Fruit fly (Drosophila melanogaster) whole organism, embryonic: ENCODE results near the gene CG14795.

ENCODE experiments used
- Antp ChIP-seq: fragments of 200-800 bp; sonication (Bioruptor generic); optimal IDR thresholded peaks from 3 replicates; lab custom pipeline; 2016; ENCODE audit warnings: missing biosample characterization, missing genetic modification characterization
- Atf6 ChIP-seq: fragments of 200-800 bp; sonication (Bioruptor generic); IDR thresholded peaks from 2 replicates; pipeline ENCODE4 v1.3.6; 2022; ENCODE audit warnings: missing biosample characterization, missing genetic modification characterization
- CG11696 ChIP-seq: fragments of 200-800 bp; sonication (Bioruptor generic); IDR thresholded peaks from 2 replicates; pipeline ENCODE4 v1.3.6; 2022; ENCODE audit warnings: missing biosample characterization, missing genetic modification characterization
- CG12299 ChIP-seq: fragments of 200-800 bp; sonication (Bioruptor generic); optimal IDR thresholded peaks from 2 replicates; lab custom pipeline; 2018; ENCODE audit warnings: missing biosample characterization, mild to moderate bottlenecking, missing genetic modification characterization
- CG12744 ChIP-seq: fragments of 200-800 bp; sonication (Bioruptor generic); optimal IDR thresholded peaks from 2 replicates; lab custom pipeline; 2016; ENCODE audit warnings: missing biosample characterization, missing genetic modification characterization
- CG15011 ChIP-seq: fragments of 200-800 bp; sonication (Bioruptor generic); optimal IDR thresholded peaks from 3 replicates; lab custom pipeline; 2018; ENCODE audit warnings: missing biosample characterization, mild to moderate bottlenecking, missing genetic modification characterization
- CG15479 ChIP-seq: fragments of 200-800 bp; sonication (Bioruptor generic); optimal IDR thresholded peaks from 3 replicates; lab custom pipeline; 2019; ENCODE audit warnings: missing biosample characterization, mild to moderate bottlenecking, missing genetic modification characterization, moderate library complexity
- CG15696 ChIP-seq: fragments of 200-800 bp; sonication (Bioruptor generic); optimal IDR thresholded peaks from 2 replicates; lab custom pipeline; 2019; ENCODE audit warnings: missing biosample characterization, mild to moderate bottlenecking, missing genetic modification characterization, moderate library complexity
- CG1603 ChIP-seq: fragments of 200-800 bp; sonication (Bioruptor generic); optimal IDR thresholded peaks from 2 replicates; lab custom pipeline; 2019; ENCODE audit warnings: missing biosample characterization, mild to moderate bottlenecking, missing genetic modification characterization, moderate library complexity
- CG17568 ChIP-seq: fragments of 200-800 bp; sonication (Bioruptor generic); optimal IDR thresholded peaks from 2 replicates; lab custom pipeline; 2018; ENCODE audit warnings: missing biosample characterization, mild to moderate bottlenecking, missing genetic modification characterization, moderate library complexity
- CG17612 ChIP-seq: fragments of 200-800 bp; sonication (Bioruptor generic); IDR thresholded peaks from 2 replicates; pipeline ENCODE4 v1.3.6; 2022; ENCODE audit warnings: missing biosample characterization, missing genetic modification characterization
- CG17912 ChIP-seq: fragments of 200-800 bp; sonication (Bioruptor generic); optimal IDR thresholded peaks from 2 replicates; lab custom pipeline; 2018; ENCODE audit warnings: missing biosample characterization, mild to moderate bottlenecking, missing genetic modification characterization
- CG1832 ChIP-seq: fragments of 200-800 bp; sonication (Bioruptor generic); optimal IDR thresholded peaks from 2 replicates; lab custom pipeline; 2017; ENCODE audit warnings: missing biosample characterization, mild to moderate bottlenecking, missing genetic modification characterization, inconsistent platforms
- CG18619 ChIP-seq: fragments of 200-800 bp; sonication (Bioruptor generic); optimal IDR thresholded peaks from 3 replicates; lab custom pipeline; 2017; ENCODE audit warnings: missing biosample characterization, mild to moderate bottlenecking, missing genetic modification characterization
- CG2202 ChIP-seq: fragments of 200-800 bp; sonication (Bioruptor generic); optimal IDR thresholded peaks from 2 replicates; lab custom pipeline; 2018; ENCODE audit warnings: missing biosample characterization, mild to moderate bottlenecking, missing genetic modification characterization
- CG2712 ChIP-seq: fragments of 200-800 bp; optimal IDR thresholded peaks from 3 replicates; lab custom pipeline; 2019; ENCODE audit warnings: missing biosample characterization, mild to moderate bottlenecking, missing genetic modification characterization, moderate library complexity
- CG4730 ChIP-seq: fragments of 200-800 bp; sonication (Bioruptor generic); IDR thresholded peaks from 2 replicates; pipeline ENCODE4 v1.3.6; 2022; ENCODE audit warnings: missing biosample characterization, missing genetic modification characterization
- CG6791 ChIP-seq: fragments of 200-800 bp; sonication (Bioruptor generic); IDR thresholded peaks from 3 replicates; pipeline ENCODE4 v1.3.6; 2022; ENCODE audit warnings: missing biosample characterization, missing genetic modification characterization; ENCODE audit not compliant: partially characterized antibody
- CG8388 ChIP-seq: fragments of 200-800 bp; sonication (Bioruptor generic); optimal IDR thresholded peaks from 2 replicates; lab custom pipeline; 2019; ENCODE audit warnings: missing biosample characterization, mild to moderate bottlenecking, missing genetic modification characterization, moderate library complexity
- CG8478 ChIP-seq: fragments of >200 bp; optimal IDR thresholded peaks from 2 replicates; lab custom pipeline; 2018
- CG8765 ChIP-seq: fragments of 200-800 bp; sonication (Bioruptor generic); IDR thresholded peaks from 2 replicates; pipeline ENCODE4 v1.3.6; 2022; ENCODE audit warnings: missing biosample characterization, missing genetic modification characterization
- CG9437 ChIP-seq: fragments of 200-800 bp; sonication (Bioruptor generic); optimal IDR thresholded peaks from 2 replicates; lab custom pipeline; 2018; ENCODE audit warnings: missing biosample characterization, mild to moderate bottlenecking, missing genetic modification characterization
- CG9609 ChIP-seq: fragments of 200-800 bp; sonication (Bioruptor generic); optimal IDR thresholded peaks from 3 replicates; lab custom pipeline; 2016; ENCODE audit warnings: missing biosample characterization, missing genetic modification characterization
- Dip2 ChIP-seq: fragments of 200-800 bp; sonication (Bioruptor generic); IDR thresholded peaks from 2 replicates; pipeline ENCODE4 v1.3.6; 2022; ENCODE audit warnings: missing biosample characterization, missing genetic modification characterization
- Dp ChIP-seq: fragments of 200-800 bp; sonication (Bioruptor generic); optimal IDR thresholded peaks from 2 replicates; lab custom pipeline; 2018; ENCODE audit warnings: missing biosample characterization, mild to moderate bottlenecking, missing genetic modification characterization, moderate library complexity
- Hr51 ChIP-seq, 2 experiments: fragments of 200-800 bp; sonication (Bioruptor generic); optimal IDR thresholded peaks; 2 replicates in 1 of 2; 3 replicates in 1 of 2; lab custom pipeline; 2016 to 2018; ENCODE audit warnings: missing biosample characterization in 2 of 2, missing genetic modification characterization in 2 of 2, mild to moderate bottlenecking in 1 of 2, moderate library complexity in 1 of 2
- Nf-YA ChIP-seq: fragments of 200-800 bp; sonication (Bioruptor generic); IDR thresholded peaks from 2 replicates; pipeline ENCODE4 v1.3.6; 2022; ENCODE audit warnings: missing biosample characterization, missing genetic modification characterization
- NfI ChIP-seq: fragments of 200-800 bp; sonication (Bioruptor generic); optimal IDR thresholded peaks from 3 replicates; lab custom pipeline; 2018; ENCODE audit warnings: missing biosample characterization, mild to moderate bottlenecking, missing genetic modification characterization, moderate library complexity
- Opbp ChIP-seq: fragments of 200-800 bp; sonication (Bioruptor generic); IDR thresholded peaks from 3 replicates; pipeline ENCODE4 v1.3.6; 2022; ENCODE audit warnings: missing biosample characterization, missing genetic modification characterization; ENCODE audit not compliant: partially characterized antibody
- Sin3A ChIP-seq: fragments of >200 bp; optimal IDR thresholded peaks from 2 replicates; lab custom pipeline; 2018
- ab ChIP-seq: fragments of 200-800 bp; sonication (Bioruptor generic); optimal IDR thresholded peaks from 2 replicates; lab custom pipeline; 2016; ENCODE audit warnings: missing biosample characterization, missing genetic modification characterization
- amos ChIP-seq: fragments of 200-800 bp; sonication (Bioruptor generic); IDR thresholded peaks from 2 replicates; pipeline ENCODE4 v1.3.6; 2022; ENCODE audit warnings: missing biosample characterization, missing genetic modification characterization; ENCODE audit not compliant: partially characterized antibody
- bcd ChIP-seq: fragments of 200-800 bp; sonication (Bioruptor generic); optimal IDR thresholded peaks from 2 replicates; lab custom pipeline; 2017; ENCODE audit warnings: missing biosample characterization, mild to moderate bottlenecking, missing genetic modification characterization
- bowl ChIP-seq: fragments of 200-800 bp; sonication (Bioruptor generic); IDR thresholded peaks from 2 replicates; pipeline ENCODE4 v1.3.6; 2022; ENCODE audit warnings: missing biosample characterization, missing genetic modification characterization
- caup ChIP-seq: fragments of 200-800 bp; sonication (Bioruptor generic); optimal IDR thresholded peaks from 3 replicates; lab custom pipeline; 2017; ENCODE audit warnings: missing biosample characterization, mild to moderate bottlenecking, missing genetic modification characterization, moderate library complexity; ENCODE audit not compliant: severe bottlenecking
- crol ChIP-seq: fragments of 200-800 bp; sonication (Bioruptor generic); IDR thresholded peaks from 2 replicates; pipeline ENCODE4 v1.3.6; 2022; ENCODE audit warnings: missing biosample characterization, missing genetic modification characterization
- dati ChIP-seq: fragments of 200-800 bp; sonication (Bioruptor generic); IDR thresholded peaks from 2 replicates; pipeline ENCODE4 v1.3.6; 2022; ENCODE audit warnings: missing biosample characterization, missing genetic modification characterization
- en ChIP-seq: fragments of 200-800 bp; sonication (Bioruptor generic); optimal IDR thresholded peaks from 2 replicates; lab custom pipeline; 2016; ENCODE audit warnings: missing biosample characterization, missing genetic modification characterization
- esg ChIP-seq: fragments of 200-800 bp; sonication (Bioruptor generic); conservative IDR thresholded peaks from 2 replicates; pipeline ENCODE4 v1.3.6; 2022; ENCODE audit warnings: missing biosample characterization, missing genetic modification characterization
- gsb ChIP-seq: fragments of 200-800 bp; sonication (Bioruptor generic); IDR thresholded peaks from 2 replicates; pipeline ENCODE4 v1.3.6; 2022; ENCODE audit warnings: missing biosample characterization, missing genetic modification characterization
- h ChIP-seq: fragments of >200 bp; optimal IDR thresholded peaks from 2 replicates; lab custom pipeline; 2017
- hkb ChIP-seq, 2 experiments: fragments of 200-800 bp in 1 of 2; fragments of >200 bp in 1 of 2; sonication (Bioruptor generic) in 1 of 2; IDR thresholded peaks in 1 of 2; optimal IDR thresholded peaks in 1 of 2; 2 replicates each; pipeline versions ENCODE4 v1.3.6 to Lab custom; 2017 to 2022; ENCODE audit warnings: missing biosample characterization in 1 of 2, missing genetic modification characterization in 1 of 2
- klu ChIP-seq: fragments of 200-800 bp; sonication (Bioruptor generic); IDR thresholded peaks from 2 replicates; pipeline ENCODE4 v1.3.6; 2022; ENCODE audit warnings: missing biosample characterization, missing genetic modification characterization
- mirr ChIP-seq: fragments of 200-800 bp; sonication (Bioruptor generic); optimal IDR thresholded peaks from 3 replicates; lab custom pipeline; 2018; ENCODE audit warnings: missing biosample characterization, mild to moderate bottlenecking, missing genetic modification characterization
- phol ChIP-seq: fragments of 200-800 bp; sonication (Bioruptor generic); optimal IDR thresholded peaks from 3 replicates; lab custom pipeline; 2018; ENCODE audit warnings: missing biosample characterization, mild to moderate bottlenecking, missing genetic modification characterization, moderate library complexity
- repo ChIP-seq: fragments of 200-800 bp; sonication (Bioruptor generic); optimal IDR thresholded peaks from 2 replicates; lab custom pipeline; 2016; ENCODE audit warnings: missing biosample characterization, missing genetic modification characterization
- schlank ChIP-seq: fragments of 200-800 bp; sonication (Bioruptor generic); optimal IDR thresholded peaks from 2 replicates; lab custom pipeline; 2018; ENCODE audit warnings: missing biosample characterization, mild to moderate bottlenecking, missing genetic modification characterization
- tgo ChIP-seq: fragments of 200-800 bp; sonication (Bioruptor generic); IDR thresholded peaks from 3 replicates; pipeline ENCODE4 v1.3.6; 2022; ENCODE audit warnings: missing biosample characterization, missing genetic modification characterization
- tio ChIP-seq: fragments of 200-800 bp; sonication (Bioruptor generic); optimal IDR thresholded peaks from 2 replicates; lab custom pipeline; 2017; ENCODE audit warnings: missing biosample characterization, missing genetic modification characterization, inconsistent platforms
- tup ChIP-seq: fragments of 200-800 bp; sonication (Bioruptor generic); optimal IDR thresholded peaks from 2 replicates; lab custom pipeline; 2016; ENCODE audit warnings: missing biosample characterization, mild to moderate bottlenecking, missing genetic modification characterization, moderate library complexity

Gene CG14795

dm6 chrX:1466505-1467381 is 45.9 kb downstream of the CG14795 start (continued):
- TF ChIP-seq CG1603 (tag; lab: Kevin White, UChicago) (no peak), Nf-YA (GFP tag; lab: Robert Waterston, UW) (no peak), CG9609 (no peak), NfI (GFP tag; lab: Kevin White, UChicago) (no peak), caup (no peak), CG15696 (no peak), Atf6 (peak; percentile 20; the same call in 1 of the 2 replicates), CG2202 (tag; lab: Kevin White, UChicago) (no peak), CG12299 (no peak), CG8765 (GFP tag; lab: Robert Waterston, UW) (no peak), CG17612 (no peak), ab (GFP tag; lab: Kevin White, UChicago) (no peak), Sin3A (no peak), CG15479 (GFP tag; lab: Kevin White, UChicago) (no peak), crol (GFP tag; lab: Robert Waterston, UW) (peak; percentile 96), Dp (GFP tag; lab: Kevin White, UChicago) (no peak), hkb (optimal IDR thresholded peaks at IDR 0.05; lab: Kevin White, UChicago) (no peak), hkb (GFP tag; IDR thresholded peaks at IDR 0.05; lab: Robert Waterston, UW) (no peak), gsb (GFP tag; lab: Robert Waterston, UW) (no peak), amos (GFP tag; lab: Robert Waterston, UW) (no peak), bcd (GFP tag; lab: Kevin White, UChicago) (peak; percentile 24), Dip2 (GFP tag; lab: Robert Waterston, UW) (no peak), h (no peak), CG8388 (GFP tag; lab: Kevin White, UChicago) (no peak), CG1832 (GFP tag; lab: Kevin White, UChicago) (no peak), CG11696 (GFP tag; lab: Robert Waterston, UW) (no peak), CG9437 (GFP tag; lab: Kevin White, UChicago) (peak; percentile 99), CG15011 (GFP tag; lab: Kevin White, UChicago) (no peak), esg (GFP tag; lab: Robert Waterston, UW) (no peak), tup (no peak), repo (no peak), CG18619 (GFP tag; lab: Kevin White, UChicago) (no peak), CG6791 (0 out of 3 replicates have a peak, but pooled peaks have one; percentile 9), CG12744 (no peak), bowl (no peak), phol (tag; lab: Kevin White, UChicago) (no peak), Antp (GFP tag; lab: Kevin White, UChicago) (no peak), tio (GFP tag; lab: Kevin White, UChicago) (no peak), CG2712 (no peak), en (GFP tag; lab: Kevin White, UChicago) (no peak), Hr51 (GFP tag; optimal IDR thresholded peaks at IDR 0.05; lab: Kevin White, UChicago) (no peak), CG4730 (GFP tag; lab: Robert Waterston, UW) (no peak), CG17568 (GFP tag; lab: Kevin White, UChicago) (no peak), tgo (no peak), CG17912 (GFP tag; lab: Kevin White, UChicago) (no peak), Opbp (GFP tag; lab: Robert Waterston, UW) (no peak), CG8478 (no peak), klu (GFP tag; lab: Robert Waterston, UW) (no peak), mirr (GFP tag; lab: Kevin White, UChicago) (no peak), dati (no peak), schlank (tag; lab: Kevin White, UChicago) (no peak)
